Worm (Caenorhabditis elegans) whole organism, L4 larva: Measurements from ENCODE around the gene F47B8.4.

ENCODE experiments used
- F26F4.8 ChIP-seq: fragments of 200-800 bp; sonication (Bioruptor generic); conservative IDR thresholded peaks from 2 replicates; pipeline ENCODE4 v1.3.6; 2022; ENCODE audit warnings: missing genetic modification characterization, missing compliant biosample characterization
- T20F7.1 ChIP-seq: fragments of 200-800 bp; sonication (Bioruptor generic); optimal IDR thresholded peaks from 2 replicates; lab custom pipeline; 2018; ENCODE audit warnings: mild to moderate bottlenecking, missing genetic modification characterization, missing compliant biosample characterization
- T26A8.4 ChIP-seq: fragments of 200-800 bp; sonication (Bioruptor generic); IDR thresholded peaks from 2 replicates; pipeline ENCODE4 v1.3.6; 2022; ENCODE audit warnings: missing genetic modification characterization, missing compliant biosample characterization
- Y48G9A.11 ChIP-seq: fragments of 200-800 bp; sonication (Bioruptor generic); IDR thresholded peaks from 2 replicates; pipeline ENCODE4 v1.3.6; 2022; ENCODE audit warnings: missing genetic modification reagents, missing genetic modification characterization, missing compliant biosample characterization
- Y5F2A.4 ChIP-seq: fragments of 200-800 bp; sonication (Bioruptor generic); optimal IDR thresholded peaks from 2 replicates; lab custom pipeline; 2018; ENCODE audit warnings: mild to moderate bottlenecking, missing genetic modification characterization, missing compliant biosample characterization
- ZK337.2 ChIP-seq: fragments of 200-800 bp; sonication (Bioruptor generic); IDR thresholded peaks from 2 replicates; pipeline ENCODE4 v1.3.6; 2022; ENCODE audit warnings: missing genetic modification reagents, missing genetic modification characterization, missing compliant biosample characterization
- aha-1 ChIP-seq: fragments of 150-350 bp; peaks from one replicate; lab custom pipeline; 2014; ENCODE audit warnings: missing biosample characterization, missing genetic modification characterization
- attf-4 ChIP-seq: sonication (generic microtip); optimal IDR thresholded peaks from 3 replicates; lab custom pipeline; 2017; ENCODE audit warnings: missing biosample characterization, missing genetic modification characterization
- ceh-20 ChIP-seq: fragments of 200-800 bp; sonication (Bioruptor generic); IDR thresholded peaks from 2 replicates; pipeline ENCODE4 v1.3.6; 2022; ENCODE audit warnings: missing genetic modification reagents, missing genetic modification characterization, missing compliant biosample characterization
- daf-16 ChIP-seq, 3 experiments: sonication (generic microtip); optimal IDR thresholded peaks; 2 replicates each; lab custom pipeline; 2016 to 2017; ENCODE audit warnings: missing genetic modification characterization in 3 of 3, missing genetic modification reagents in 3 of 3, mild to moderate bottlenecking in 2 of 3, missing compliant biosample characterization in 2 of 3, missing biosample characterization in 1 of 3, moderate library complexity in 1 of 3
- dmd-6 ChIP-seq: fragments of 200-800 bp; sonication (Bioruptor generic); IDR thresholded peaks from 2 replicates; pipeline ENCODE4 v1.3.6; 2022; ENCODE audit warnings: missing genetic modification reagents, missing genetic modification characterization, missing compliant biosample characterization
- dmd-9 ChIP-seq: fragments of 200-800 bp; sonication (Bioruptor generic); IDR thresholded peaks from 2 replicates; pipeline ENCODE4 v1.3.6; 2022; ENCODE audit warnings: missing genetic modification reagents, missing genetic modification characterization, missing compliant biosample characterization
- hif-1 ChIP-seq, 2 experiments: sonication (generic microtip); optimal IDR thresholded peaks; 2 replicates each; lab custom pipeline; 2016 to 2017; ENCODE audit warnings: missing compliant biosample characterization in 2 of 2, missing genetic modification characterization in 2 of 2, missing genetic modification reagents in 2 of 2, missing genotype in 2 of 2, mild to moderate bottlenecking in 1 of 2
- hlh-30 ChIP-seq: sonication (generic microtip); optimal IDR thresholded peaks from 2 replicates; lab custom pipeline; 2017; ENCODE audit warnings: antibody characterized with exemption, mild to moderate bottlenecking, missing genetic modification characterization, missing compliant biosample characterization; ENCODE audit not compliant: insufficient read depth
- lim-7 ChIP-seq: fragments of 200-800 bp; sonication (Bioruptor generic); IDR thresholded peaks from 2 replicates; pipeline ENCODE4 v1.3.6; 2022; ENCODE audit warnings: missing genetic modification characterization, missing compliant biosample characterization
- lsy-2 ChIP-seq, 2 experiments: fragments of 150-350 bp in 1 of 2; sonication (generic microtip) in 1 of 2; optimal IDR thresholded peaks; 2 replicates each; lab custom pipeline; 2014 to 2017; ENCODE audit warnings: missing biosample characterization in 2 of 2, missing genetic modification characterization in 2 of 2
- madf-5 ChIP-seq, 2 experiments: fragments of 200-800 bp; sonication (Bioruptor generic); IDR thresholded peaks; 2 replicates each; pipeline ENCODE4 v1.3.6; 2022; ENCODE audit warnings: missing compliant biosample characterization in 2 of 2, missing genetic modification characterization in 2 of 2
- mdl-1 ChIP-seq, 2 experiments: fragments of 150-350 bp in 1 of 2; sonication (generic microtip) in 1 of 2; optimal IDR thresholded peaks; 2 replicates each; lab custom pipeline; 2014 to 2017; ENCODE audit warnings: missing biosample characterization in 2 of 2, missing genetic modification characterization in 2 of 2
- mxl-3 ChIP-seq: fragments of 200-800 bp; sonication (Bioruptor generic); optimal IDR thresholded peaks from 2 replicates; lab custom pipeline; 2018; ENCODE audit warnings: mild to moderate bottlenecking, missing genetic modification characterization, missing compliant biosample characterization
- nhr-28 ChIP-seq: fragments of 150-350 bp; optimal IDR thresholded peaks from 2 replicates; lab custom pipeline; 2014; ENCODE audit warnings: missing biosample characterization, missing genetic modification characterization
- nhr-41 ChIP-seq: fragments of 200-800 bp; sonication (Bioruptor generic); IDR thresholded peaks from 2 replicates; pipeline ENCODE4 v1.3.6; 2022; ENCODE audit warnings: missing genetic modification reagents, missing genetic modification characterization, missing compliant biosample characterization
- nhr-77 ChIP-seq: fragments of 150-350 bp; optimal IDR thresholded peaks from 2 replicates; lab custom pipeline; 2014; ENCODE audit warnings: missing biosample characterization, missing genetic modification characterization
- pha-4 ChIP-seq, 2 experiments: fragments of 150-350 bp in 1 of 2; fragments of 200-800 bp in 1 of 2; sonication (Bioruptor generic) in 1 of 2; IDR thresholded peaks in 1 of 2; optimal IDR thresholded peaks in 1 of 2; 2 replicates each; pipeline versions ENCODE4 v1.3.6 to Lab custom; 2014 to 2022; ENCODE audit warnings: missing genetic modification characterization in 2 of 2, missing genetic modification reagents in 2 of 2, missing biosample characterization in 1 of 2, missing compliant biosample characterization in 1 of 2
- pqm-1 ChIP-seq: sonication (generic microtip); optimal IDR thresholded peaks from 2 replicates; lab custom pipeline; 2017; ENCODE audit warnings: missing biosample characterization, missing genetic modification characterization
- rbr-2 ChIP-seq: sonication (generic microtip); optimal IDR thresholded peaks from 2 replicates; lab custom pipeline; 2016; ENCODE audit warnings: missing genotype, missing genetic modification characterization, missing compliant biosample characterization
- set-16 ChIP-seq: fragments of 200-800 bp; sonication (Bioruptor generic); IDR thresholded peaks from 2 replicates; pipeline ENCODE4 v1.3.6; 2022; ENCODE audit warnings: missing genetic modification reagents, missing genetic modification characterization, missing compliant biosample characterization
- skn-1 ChIP-seq: fragments of 150-350 bp; optimal IDR thresholded peaks from 2 replicates; lab custom pipeline; 2014; ENCODE audit warnings: missing biosample characterization, missing genetic modification characterization
- tra-1 ChIP-seq: fragments of 200-800 bp; sonication (Bioruptor generic); IDR thresholded peaks from 2 replicates; pipeline ENCODE4 v1.3.6; 2022; ENCODE audit warnings: missing genetic modification reagents, missing genetic modification characterization, missing compliant biosample characterization
- unc-62 ChIP-seq, 3 experiments: fragments of 150-350 bp in 1 of 3; sonication (generic microtip); optimal IDR thresholded peaks in 2 of 3; peaks in 1 of 3; 1 replicate in 1 of 3; 2 replicates in 2 of 3; lab custom pipeline; 2014 to 2017; ENCODE audit warnings: missing biosample characterization in 3 of 3, missing genetic modification characterization in 3 of 3, missing genetic modification reagents in 3 of 3, missing genotype in 1 of 3
- vab-7 ChIP-seq: fragments of 200-800 bp; sonication (Bioruptor generic); IDR thresholded peaks from 2 replicates; pipeline ENCODE4 v1.3.6; 2022; ENCODE audit warnings: missing genetic modification reagents, missing genetic modification characterization, missing compliant biosample characterization
- zip-11 ChIP-seq: fragments of 200-800 bp; sonication (Bioruptor generic); IDR thresholded peaks from 2 replicates; pipeline ENCODE4 v1.3.6; 2022; ENCODE audit warnings: missing genetic modification characterization, missing compliant biosample characterization
- zip-2 ChIP-seq: fragments of 150-350 bp; optimal IDR thresholded peaks from 2 replicates; lab custom pipeline; 2014; ENCODE audit warnings: missing biosample characterization, missing genetic modification characterization
- ztf-7 ChIP-seq: fragments of 150-350 bp; optimal IDR thresholded peaks from 2 replicates; lab custom pipeline; 2014; ENCODE audit warnings: missing biosample characterization, missing genetic modification characterization

The F47B8.4 gene

ce11 chrV:14324502-14325467 is at the start of gene F47B8.4, which contains the start of gene F47B8.18:
F47B8.4 (minus strand) TSS chrV:14324673.
F47B8.18 (minus strand) TSS chrV:14325464.
- TF ChIP-seq daf-16 (GFP tag; optimal IDR thresholded peaks at IDR 0.05; lab: Kevin White, UChicago): no peak
- TF ChIP-seq daf-16 (tag; optimal IDR thresholded peaks at IDR 0.05; lab: Kevin White, UChicago): peak; percentile 99
- peak; percentile 90; the same call in 1 of the 2 replicates for TF ChIP-seq pha-4 (GFP tag; IDR thresholded peaks at IDR 0.05; lab: Robert Waterston, UW)
- no peak for TF ChIP-seq pha-4 (tag; optimal IDR thresholded peaks at IDR 0.05; lab: Kevin White, UChicago)
- TF ChIP-seq Y5F2A.4 (GFP tag; lab: Kevin White, UChicago): no peak
- TF ChIP-seq hlh-30 (tag; lab: Kevin White, UChicago): peak; percentile 45
- peak in 1 of 2 experiments; percentile 53 for TF ChIP-seq mdl-1 (tag; optimal IDR thresholded peaks at IDR 0.05; lab: Kevin White, UChicago)
- peak; percentile 13 for TF ChIP-seq mxl-3 (GFP tag; lab: Kevin White, UChicago)
- peak; percentile 32; the same call in 1 of the 2 replicates for TF ChIP-seq lim-7 (GFP tag; lab: Robert Waterston, UW)
- TF ChIP-seq vab-7 (GFP tag; lab: Robert Waterston, UW): 0 out of 2 replicates have a peak, but pooled peaks have one; percentile 17
- peak; percentile 20 for TF ChIP-seq nhr-77
- TF ChIP-seq F26F4.8 (GFP tag; lab: Robert Waterston, UW): 0 out of 2 replicates have a peak, but pooled peaks have one; percentile 3
- TF ChIP-seq T26A8.4 (GFP tag; lab: Robert Waterston, UW): no peak
- TF ChIP-seq aha-1 (tag; lab: Kevin White, UChicago): peak; percentile 76
- TF ChIP-seq dmd-6 (GFP tag; lab: Robert Waterston, UW): peak; percentile 44
- TF ChIP-seq dmd-9 (GFP tag; lab: Robert Waterston, UW): 0 out of 2 replicates have a peak, but pooled peaks have one; percentile 33
- peak; percentile 83 for TF ChIP-seq pqm-1 (tag; lab: Kevin White, UChicago)
- TF ChIP-seq attf-4 (tag; lab: Kevin White, UChicago): no peak
- TF ChIP-seq nhr-28 (tag; lab: Kevin White, UChicago): peak; percentile 76
- no peak for TF ChIP-seq zip-2 (tag; lab: Kevin White, UChicago)
- TF ChIP-seq T20F7.1: no peak
- 0 out of 2 replicates have a peak, but pooled peaks have one; percentile 6 for TF ChIP-seq nhr-41 (GFP tag; lab: Robert Waterston, UW)
- TF ChIP-seq set-16 (GFP tag; lab: Robert Waterston, UW): peak; percentile 99
- TF ChIP-seq unc-62 (GFP tag; optimal IDR thresholded peaks at IDR 0.05 in 1 of 2; lab: Kevin White, UChicago): peak in 1 of 2 experiments; percentile 96
- no peak for TF ChIP-seq unc-62 (tag; optimal IDR thresholded peaks at IDR 0.05; lab: Kevin White, UChicago)
- no peak for TF ChIP-seq zip-11
- TF ChIP-seq, all 104 proteins: peak for 17

- TF ChIP-seq vab-7 (GFP tag; lab: Robert Waterston, UW) (no peak), madf-5 (GFP tag; IDR thresholded peaks at IDR 0.05; lab: Robert Waterston, UW) (no peak)
Measured at ce11 chrV:14372774-14373173, 48.3 kb upstream of the F47B8.4 start, which contains the start of gene unc-39. unc-39 (plus strand) TSS chrV:14373074.

- no peak for TF ChIP-seq ZK337.2 (GFP tag; lab: Robert Waterston, UW)
- no peak for TF ChIP-seq skn-1 (tag; lab: Kevin White, UChicago)
- TF ChIP-seq lsy-2 (tag; optimal IDR thresholded peaks at IDR 0.05; lab: Kevin White, UChicago): peak in 1 of 2 experiments; percentile 32
- TF ChIP-seq ceh-20 (GFP tag; lab: Robert Waterston, UW): peak; percentile 78
- TF ChIP-seq ztf-7 (tag; lab: Kevin White, UChicago): no peak
- TF ChIP-seq hif-1 (tag; optimal IDR thresholded peaks at IDR 0.05; lab: Kevin White, UChicago): no peak
- TF ChIP-seq mdl-1 (tag; optimal IDR thresholded peaks at IDR 0.05; lab: Kevin White, UChicago): no peak
- TF ChIP-seq Y48G9A.11: no peak
- peak; percentile 22 for TF ChIP-seq rbr-2 (tag; lab: Kevin White, UChicago)
- TF ChIP-seq unc-62 (GFP tag; optimal IDR thresholded peaks at IDR 0.05 in 1 of 2; lab: Kevin White, UChicago): peak in 1 of 2 experiments; percentile 98
- TF ChIP-seq unc-62 (tag; optimal IDR thresholded peaks at IDR 0.05; lab: Kevin White, UChicago): no peak
- peak; percentile 43; the same call in 1 of the 2 replicates for TF ChIP-seq tra-1 (GFP tag; lab: Robert Waterston, UW)
- TF ChIP-seq pha-4 (GFP tag; IDR thresholded peaks at IDR 0.05; lab: Robert Waterston, UW): no peak
- TF ChIP-seq pha-4 (tag; optimal IDR thresholded peaks at IDR 0.05; lab: Kevin White, UChicago): no peak
- 0 out of 2 replicates have a peak, but pooled peaks have one; percentile 25 for TF ChIP-seq vab-7 (GFP tag; lab: Robert Waterston, UW)
Measured at ce11 chrV:14369412-14369811, 44.9 kb upstream of the F47B8.4 start.
